Worm (Caenorhabditis elegans) whole organism, L4/young adult: ENCODE results near the gene Y38H6C.25.
"Not testable (repeated sequence)": the region's sequence is repeated elsewhere in the genome, so short reads cannot be mapped to it uniquely, and the experiment has no call there.

Source experiments
- W03F9.2 ChIP-seq: fragments of 150-350 bp; optimal IDR thresholded peaks from 2 replicates; lab custom pipeline; 2014; ENCODE audit warnings: missing biosample characterization, missing genetic modification characterization
- dao-5 ChIP-seq: sonication (generic microtip); optimal IDR thresholded peaks from 2 replicates; lab custom pipeline; 2016; ENCODE audit warnings: missing genotype, missing genetic modification characterization, moderate library complexity, missing compliant biosample characterization
- him-1 ChIP-seq: sonication (generic microtip); optimal IDR thresholded peaks from 2 replicates; lab custom pipeline; 2016; ENCODE audit warnings: missing genotype, missing genetic modification reagents, missing genetic modification characterization, missing compliant biosample characterization

The Y38H6C.25 gene

ce11 chrV:20534072-20534471 is 15.0 kb downstream of the Y38H6C.25 start, which contains the start of gene famh-161:
TSS of gene famh-161 (minus strand) at chrV:20534172.
- TF ChIP-seq W03F9.2 (tag; lab: Kevin White, UChicago) (no peak), dao-5 (tag; lab: Kevin White, UChicago) (no peak), him-1 (no peak)

ce11 chrV:20536208-20536607 is 17.2 kb downstream of the Y38H6C.25 start, which contains the start of gene Y38H6C.15:
TSS of gene Y38H6C.15 (minus strand) at chrV:20536308.
- TF ChIP-seq dao-5 (tag; lab: Kevin White, UChicago) (no peak), W03F9.2 (tag; lab: Kevin White, UChicago) (no peak), him-1 (no peak)

DNA sequence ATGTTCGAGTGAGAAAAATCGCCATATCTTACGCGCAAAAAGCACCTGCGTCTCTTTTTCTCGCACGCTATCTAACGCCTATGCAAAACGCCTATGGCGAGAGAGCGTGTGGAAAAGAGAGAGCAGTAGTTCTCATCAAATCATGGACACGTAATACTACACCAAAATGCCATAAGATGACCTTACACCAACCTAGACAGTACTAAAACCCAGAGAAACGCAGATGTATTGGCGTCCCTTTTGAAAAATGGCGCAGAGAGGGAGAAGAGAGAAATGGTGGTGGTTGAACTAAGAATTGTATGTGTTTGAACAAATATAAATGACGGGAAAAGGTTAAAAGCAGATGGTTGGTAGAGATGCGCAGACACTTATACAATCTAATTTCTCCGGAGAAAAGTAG is 20.0 kb downstream of the Y38H6C.25 start, which contains the start of gene Y38H6C.16:
Gene Y38H6C.16 (minus strand): TSS at position 293 of the 400 bp plus-strand sequence.
- TF ChIP-seq dao-5 (tag; lab: Kevin White, UChicago): no peak
- TF ChIP-seq him-1: no peak
- TF ChIP-seq W03F9.2 (tag; lab: Kevin White, UChicago): no peak

- TF ChIP-seq dao-5 (tag; lab: Kevin White, UChicago) (no peak), him-1 (no peak), W03F9.2 (tag; lab: Kevin White, UChicago) (no peak)
These were observed 25.1 kb downstream of the Y38H6C.25 start, which contains the start of gene slc-36.3 for ce11 chrV:20544092-20544491. TSS of gene slc-36.3 (minus strand) at chrV:20544192.

- TF ChIP-seq W03F9.2 (tag; lab: Kevin White, UChicago) (no peak), dao-5 (tag; lab: Kevin White, UChicago) (no peak), him-1 (no peak)
These were observed 25.6 kb downstream of the Y38H6C.25 start for ce11 chrV:20544610-20545009.

DNA sequence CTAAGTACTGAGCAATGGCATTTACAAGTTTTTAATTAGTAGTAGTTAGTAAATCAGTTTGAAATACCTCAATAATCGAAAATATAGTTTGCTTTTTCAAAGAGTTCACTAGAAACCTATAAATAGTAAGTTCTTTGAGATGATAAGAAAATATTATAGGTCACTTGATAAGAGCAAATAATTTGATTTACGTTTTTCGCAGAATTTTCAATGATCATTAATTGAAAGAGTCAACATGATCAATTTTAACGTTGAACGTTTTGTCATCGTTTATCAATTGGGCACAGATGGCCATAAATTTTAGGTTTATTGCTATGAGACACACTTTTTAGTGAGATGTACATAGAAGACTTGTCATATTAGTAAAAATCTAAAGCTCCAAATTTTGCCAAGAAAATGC is 26.7 kb downstream of the Y38H6C.25 start:
- TF ChIP-seq him-1 (no peak), W03F9.2 (tag; lab: Kevin White, UChicago) (no peak), dao-5 (tag; lab: Kevin White, UChicago) (no peak)

DNA sequence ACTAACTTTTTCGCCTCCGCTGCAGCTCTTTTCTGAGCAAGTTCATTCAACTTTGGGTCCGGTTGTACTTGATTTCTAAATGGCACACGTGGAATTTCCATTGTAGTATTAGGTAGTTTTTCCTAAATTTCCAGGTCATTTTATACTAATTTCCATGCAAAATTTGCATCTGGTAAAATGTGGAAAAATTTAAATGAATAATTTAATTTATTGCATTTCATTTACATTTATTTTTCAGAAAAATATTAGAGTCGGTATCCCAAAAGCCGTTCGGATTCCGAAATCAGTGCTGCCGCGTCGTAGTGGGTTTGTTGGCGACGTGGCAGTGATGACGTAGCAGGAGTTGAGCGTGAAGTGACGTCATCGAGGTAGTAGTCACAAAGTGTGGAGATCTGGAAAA is 28.0 kb downstream of the Y38H6C.25 start, which contains the start of gene Y38H6C.18:
Gene Y38H6C.18 (minus strand): TSS at position 101 of the 400 bp plus-strand sequence.
- TF ChIP-seq dao-5 (tag; lab: Kevin White, UChicago) (no peak), W03F9.2 (tag; lab: Kevin White, UChicago) (no peak), him-1 (no peak)

DNA sequence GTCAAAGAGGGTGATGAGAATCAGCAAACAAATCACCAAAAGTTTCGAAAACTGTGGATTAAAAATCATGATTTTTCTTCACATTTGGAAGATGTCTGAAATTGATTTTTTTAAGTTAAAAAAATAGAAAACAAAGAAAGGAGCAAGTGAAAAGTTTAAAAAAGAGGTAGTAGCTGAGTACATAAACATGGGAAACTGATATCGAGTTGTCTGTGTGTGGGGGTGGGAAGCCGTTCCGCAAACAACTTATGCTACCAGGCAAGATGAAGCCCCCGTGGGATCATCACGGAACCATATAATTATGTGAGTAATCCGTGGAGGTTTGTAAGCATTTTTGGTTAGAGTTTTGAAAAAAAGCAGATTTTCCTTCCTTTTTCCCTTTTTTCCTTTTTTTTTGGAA is 32.1 kb downstream of the Y38H6C.25 start, which contains the start of gene Y38H6C.20:
Gene Y38H6C.20 (minus strand): TSS at position 101 of the 400 bp plus-strand sequence.
- TF ChIP-seq dao-5 (tag; lab: Kevin White, UChicago) (no peak), him-1 (no peak), W03F9.2 (tag; lab: Kevin White, UChicago) (no peak)

ce11 chrV:20552971-20553370 is 33.9 kb downstream of the Y38H6C.25 start, which contains the start of gene vmo-1:
TSS of gene vmo-1 (minus strand) at chrV:20553071.
- TF ChIP-seq him-1 (no peak), W03F9.2 (tag; lab: Kevin White, UChicago) (no peak)

ce11 chrV:20555120-20555519 is 36.1 kb downstream of the Y38H6C.25 start, which contains the start of gene Y38H6C.21:
TSS of gene Y38H6C.21 (minus strand) at chrV:20555267.
- TF ChIP-seq dao-5 (tag; lab: Kevin White, UChicago): no peak
- no peak for TF ChIP-seq him-1
- TF ChIP-seq W03F9.2 (tag; lab: Kevin White, UChicago): no peak

ce11 chrV:20556260-20556659 is 37.2 kb downstream of the Y38H6C.25 start, which contains the start of gene Y38H6C.23:
TSS of gene Y38H6C.23 (minus strand) at chrV:20556360.
- TF ChIP-seq dao-5 (tag; lab: Kevin White, UChicago) (no peak), W03F9.2 (tag; lab: Kevin White, UChicago) (no peak), him-1 (no peak)

DNA sequence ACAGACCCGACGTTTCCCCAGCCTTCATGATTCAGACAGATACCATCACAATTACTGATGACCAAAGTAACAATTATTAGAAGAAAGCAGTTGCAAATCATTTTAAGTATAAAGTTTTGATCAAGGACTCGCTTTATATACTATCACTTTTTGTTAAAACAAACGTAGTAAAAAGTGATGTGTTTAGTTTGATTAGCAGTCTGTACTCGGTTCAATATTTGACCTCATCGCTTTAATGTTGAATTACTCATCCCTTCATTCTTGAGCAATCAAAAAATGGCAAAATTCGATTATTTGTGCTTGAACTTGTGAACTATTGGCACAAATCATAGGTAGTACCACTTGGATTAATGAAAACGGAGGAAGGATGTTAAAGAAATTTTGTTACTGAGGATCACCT is 39.2 kb downstream of the Y38H6C.25 start, which contains the start of gene abf-4:
Gene abf-4 (minus strand): TSS at position 101 of the 400 bp plus-strand sequence.
- TF ChIP-seq him-1 (no peak), dao-5 (tag; lab: Kevin White, UChicago) (no peak), W03F9.2 (tag; lab: Kevin White, UChicago) (no peak)

DNA sequence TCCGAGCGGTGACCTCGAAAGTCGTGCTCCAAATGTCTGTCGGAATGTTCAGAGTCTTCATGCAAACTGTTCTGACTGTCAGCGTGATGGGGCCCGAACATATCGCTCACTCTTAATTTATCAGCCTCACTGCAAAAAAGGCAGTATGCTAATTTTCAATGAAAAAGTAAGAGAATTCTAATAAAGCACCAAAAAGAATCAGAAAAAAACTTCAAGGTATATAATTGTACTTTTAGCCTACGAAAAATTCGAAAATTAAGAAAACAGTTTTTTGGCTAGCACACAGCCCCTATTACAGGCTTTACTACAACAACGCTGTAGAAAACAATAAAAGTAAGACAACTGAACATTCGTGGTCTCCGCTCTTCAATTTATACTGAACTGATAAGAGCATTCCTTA is 42.8 kb downstream of the Y38H6C.25 start, which contains the start of gene F26F2.1:
Gene F26F2.1 (minus strand): TSS at position 101 of the 400 bp plus-strand sequence.
- no peak for TF ChIP-seq him-1
- no peak for TF ChIP-seq dao-5 (tag; lab: Kevin White, UChicago)
- no peak for TF ChIP-seq W03F9.2 (tag; lab: Kevin White, UChicago)

DNA sequence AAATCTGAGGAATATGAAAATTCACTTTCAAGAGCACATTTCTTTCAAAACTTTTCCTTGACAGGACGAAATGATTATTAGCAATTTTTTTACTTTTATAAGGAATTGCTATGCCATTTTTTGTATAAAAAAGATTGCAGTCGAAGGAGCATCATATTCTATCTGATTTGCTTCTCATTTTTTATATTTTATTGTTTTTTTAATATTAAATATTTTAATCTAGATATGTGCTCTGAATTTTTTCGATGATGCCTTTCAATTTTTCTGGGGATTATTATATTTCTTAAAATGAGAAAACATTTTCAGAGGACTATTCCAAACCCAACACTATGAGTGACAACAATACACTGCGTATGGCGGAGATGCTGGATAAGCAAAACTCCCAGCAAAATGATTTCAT is 45.0 kb downstream of the Y38H6C.25 start, which contains the start of gene F26F2.13:
Gene F26F2.13 (plus strand): TSS at position 301 of the 400 bp plus-strand sequence.
- TF ChIP-seq him-1; W03F9.2 (tag; lab: Kevin White, UChicago); dao-5 (tag; lab: Kevin White, UChicago): not testable (repeated sequence)
